Worm (Caenorhabditis elegans) whole organism, early embryonic: Measurements from ENCODE around the gene T12D8.9.

ENCODE experiments used
- B0310.2 ChIP-seq: sonication (generic microtip); optimal IDR thresholded peaks from 2 replicates; lab custom pipeline; 2016; ENCODE audit warnings: mild to moderate bottlenecking, missing genetic modification characterization, missing compliant biosample characterization
- F13C5.2 ChIP-seq: sonication (generic microtip); optimal IDR thresholded peaks from 2 replicates; lab custom pipeline; 2017; ENCODE audit warnings: mild to moderate bottlenecking, missing genetic modification characterization, inconsistent platforms, missing compliant biosample characterization
- aly-1 ChIP-seq: sonication (generic microtip); optimal IDR thresholded peaks from 2 replicates; lab custom pipeline; 2016; ENCODE audit warnings: missing genetic modification characterization, missing compliant biosample characterization
- ama-1 ChIP-seq: fragments of 150-350 bp; optimal IDR thresholded peaks from 2 replicates; lab custom pipeline; 2014
- ceh-13 ChIP-seq: fragments of 200-800 bp; sonication (Bioruptor generic); optimal IDR thresholded peaks from 2 replicates; lab custom pipeline; 2018; ENCODE audit warnings: mild to moderate bottlenecking, missing genetic modification characterization, missing compliant biosample characterization
- ceh-36 ChIP-seq: sonication (generic microtip); optimal IDR thresholded peaks from 2 replicates; lab custom pipeline; 2016; ENCODE audit warnings: missing genetic modification characterization, inconsistent platforms, missing compliant biosample characterization
- ets-7 ChIP-seq: sonication (generic microtip); optimal IDR thresholded peaks from 2 replicates; lab custom pipeline; 2016; ENCODE audit warnings: missing genotype, missing genetic modification characterization, missing compliant biosample characterization
- flt-1 ChIP-seq: fragments of 200-800 bp; sonication (Bioruptor generic); IDR thresholded peaks from 2 replicates; pipeline ENCODE4 v1.3.6; 2022; ENCODE audit warnings: missing genetic modification characterization, missing compliant biosample characterization
- hmbx-1 ChIP-seq: sonication (generic microtip); optimal IDR thresholded peaks from 2 replicates; lab custom pipeline; 2016; ENCODE audit warnings: mild to moderate bottlenecking, missing genetic modification characterization, missing compliant biosample characterization
- hmg-4 ChIP-seq: fragments of 200-800 bp; sonication (Bioruptor generic); optimal IDR thresholded peaks from 2 replicates; lab custom pipeline; 2018; ENCODE audit warnings: mild to moderate bottlenecking, missing genetic modification characterization, missing compliant biosample characterization
- hnd-1 ChIP-seq: sonication (generic microtip); optimal IDR thresholded peaks from 2 replicates; lab custom pipeline; 2016; ENCODE audit warnings: missing genetic modification characterization, missing compliant biosample characterization
- pes-1 ChIP-seq: fragments of 200-800 bp; sonication (Bioruptor generic); IDR thresholded peaks from 2 replicates; pipeline ENCODE4 v1.3.6; 2022; ENCODE audit warnings: missing genetic modification reagents, missing genetic modification characterization, missing compliant biosample characterization
- scrt-1 ChIP-seq: fragments of 200-800 bp; sonication (Bioruptor generic); IDR thresholded peaks from 2 replicates; pipeline ENCODE4 v1.3.6; 2022; ENCODE audit warnings: missing genetic modification characterization, missing compliant biosample characterization
- sea-1 ChIP-seq: fragments of 200-800 bp; sonication (Bioruptor generic); conservative IDR thresholded peaks from 2 replicates; pipeline ENCODE4 v1.3.6; 2022; ENCODE audit warnings: missing genetic modification characterization, missing compliant biosample characterization
- tbx-11 ChIP-seq: fragments of 200-800 bp; sonication (Bioruptor generic); IDR thresholded peaks from 2 replicates; pipeline ENCODE4 v1.3.6; 2022; ENCODE audit warnings: missing genetic modification characterization, missing compliant biosample characterization
- tbx-37 ChIP-seq: fragments of 200-800 bp; sonication (Bioruptor generic); conservative IDR thresholded peaks from 2 replicates; pipeline ENCODE4 v1.3.6; 2022; ENCODE audit warnings: missing genetic modification reagents, missing genetic modification characterization, missing compliant biosample characterization
- tra-4 ChIP-seq: sonication (generic microtip); optimal IDR thresholded peaks from 2 replicates; lab custom pipeline; 2017; ENCODE audit warnings: missing genetic modification characterization, missing compliant biosample characterization

T12D8.9 gene

DNA sequence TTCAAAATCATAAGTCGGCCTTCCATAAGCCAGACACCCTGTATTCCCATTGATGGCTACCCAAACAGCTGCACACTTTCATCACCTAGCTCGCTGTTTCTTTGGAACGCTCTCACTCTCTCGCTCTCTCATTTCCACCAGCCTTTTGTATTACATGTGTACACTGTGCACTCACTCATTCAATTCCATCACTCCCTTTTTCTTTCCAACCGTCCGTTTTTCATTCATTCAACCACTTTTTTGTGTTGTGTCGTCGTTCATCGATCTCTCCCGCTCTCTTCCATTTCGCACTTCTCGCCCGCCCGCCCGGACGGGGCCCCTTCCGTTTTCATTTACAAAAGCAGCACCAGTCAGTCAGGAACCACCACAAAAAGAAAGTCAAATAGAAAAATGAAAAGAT lies 41.1 kb downstream of the T12D8.9 start:
- TF ChIP-seq pes-1 (GFP tag; lab: Robert Waterston, UW): no peak
- TF ChIP-seq aly-1 (tag; lab: Kevin White, UChicago): no peak
- TF ChIP-seq B0310.2 (tag; lab: Kevin White, UChicago): no peak
- TF ChIP-seq F13C5.2 (tag; lab: Kevin White, UChicago): no peak
- no peak for TF ChIP-seq flt-1 (GFP tag; lab: Robert Waterston, UW)
- no peak for TF ChIP-seq hmbx-1 (tag; lab: Kevin White, UChicago)
- TF ChIP-seq hnd-1 (tag; lab: Kevin White, UChicago): no peak
- no peak for TF ChIP-seq tra-4 (tag; lab: Kevin White, UChicago)
- no peak for TF ChIP-seq ama-1
- no peak for TF ChIP-seq ets-7 (tag; lab: Kevin White, UChicago)
- no peak for TF ChIP-seq ceh-36 (tag; lab: Kevin White, UChicago)
- no peak for TF ChIP-seq hmg-4 (GFP tag; lab: Kevin White, UChicago)
- TF ChIP-seq sea-1 (GFP tag; lab: Robert Waterston, UW): no peak
- TF ChIP-seq tbx-11: no peak
- TF ChIP-seq tbx-37 (GFP tag; lab: Robert Waterston, UW): no peak
- TF ChIP-seq scrt-1: no peak

DNA sequence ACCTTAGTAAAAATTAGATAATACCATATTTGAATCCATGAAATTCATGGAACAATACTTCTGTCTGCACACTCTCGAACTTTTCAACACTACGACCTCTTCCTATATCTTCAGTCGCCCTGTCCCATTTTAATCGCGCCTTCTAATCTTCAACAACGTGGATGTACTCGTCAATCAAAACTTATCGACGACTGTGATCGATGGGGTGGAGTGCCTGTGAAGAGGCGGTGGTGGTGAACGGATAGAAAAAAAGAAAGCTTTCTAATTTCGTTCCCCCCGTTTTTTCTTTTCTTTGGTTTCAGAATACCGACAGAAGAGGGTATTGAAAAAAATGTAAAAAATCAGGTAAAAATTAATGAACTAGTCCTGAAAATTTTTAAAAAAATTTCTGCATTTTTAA lies 42.1 kb downstream of the T12D8.9 start:
- TF ChIP-seq aly-1 (tag; lab: Kevin White, UChicago) (no peak), ceh-36 (tag; lab: Kevin White, UChicago) (no peak), ceh-13 (no peak), ama-1 (no peak), ets-7 (tag; lab: Kevin White, UChicago) (no peak), hnd-1 (tag; lab: Kevin White, UChicago) (no peak), flt-1 (GFP tag; lab: Robert Waterston, UW) (no peak), hmg-4 (GFP tag; lab: Kevin White, UChicago) (no peak), tra-4 (tag; lab: Kevin White, UChicago) (no peak), tbx-11 (no peak), scrt-1 (no peak), sea-1 (GFP tag; lab: Robert Waterston, UW) (no peak), F13C5.2 (tag; lab: Kevin White, UChicago) (no peak), hmbx-1 (tag; lab: Kevin White, UChicago) (no peak), pes-1 (GFP tag; lab: Robert Waterston, UW) (no peak), tbx-37 (GFP tag; lab: Robert Waterston, UW) (no peak), B0310.2 (tag; lab: Kevin White, UChicago) (no peak)

DNA sequence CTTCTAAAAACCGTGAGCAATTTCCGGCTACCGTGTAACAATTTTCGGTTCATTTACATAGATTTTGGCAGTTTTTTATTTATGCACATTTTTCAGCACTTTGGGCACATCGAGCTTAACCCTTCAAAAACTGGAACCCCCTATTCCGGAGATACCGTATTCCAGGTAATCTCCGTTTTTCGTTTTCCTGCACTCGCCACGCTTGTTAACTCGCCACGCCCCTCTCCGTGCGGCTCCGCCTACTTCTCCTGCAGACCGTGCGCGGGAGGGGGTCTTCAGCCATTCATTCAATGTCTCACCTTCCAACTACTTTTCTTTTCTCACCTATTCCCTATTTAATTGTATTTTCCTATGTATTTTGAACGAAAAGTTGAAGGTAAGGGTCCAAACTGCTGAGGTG lies 43.2 kb downstream of the T12D8.9 start:
- TF ChIP-seq hnd-1 (tag; lab: Kevin White, UChicago): no peak
- no peak for TF ChIP-seq flt-1 (GFP tag; lab: Robert Waterston, UW)
- TF ChIP-seq tbx-11: no peak
- TF ChIP-seq aly-1 (tag; lab: Kevin White, UChicago): no peak
- no peak for TF ChIP-seq scrt-1

DNA sequence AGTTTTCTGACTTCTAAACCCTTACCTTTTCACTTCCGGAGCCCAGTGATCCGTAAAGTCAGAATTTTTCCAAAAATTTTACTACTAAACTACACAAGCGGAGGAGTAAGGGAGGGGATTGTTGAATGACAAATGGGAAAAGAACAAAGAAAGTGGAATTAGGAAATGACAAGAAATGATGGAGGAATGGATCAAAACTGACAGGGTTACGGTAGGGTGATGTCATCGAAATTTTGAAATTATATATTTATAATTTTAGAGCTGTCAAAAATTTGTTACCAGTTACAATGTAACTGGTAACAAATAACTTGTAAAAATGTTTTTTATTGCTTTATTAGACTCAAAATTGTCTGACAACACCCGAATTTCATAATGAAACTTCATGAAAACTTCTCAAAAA lies 49.5 kb downstream of the T12D8.9 start:
- TF ChIP-seq B0310.2 (tag; lab: Kevin White, UChicago) (no peak), hnd-1 (tag; lab: Kevin White, UChicago) (no peak), pes-1 (GFP tag; lab: Robert Waterston, UW) (no peak), F13C5.2 (tag; lab: Kevin White, UChicago) (no peak), flt-1 (GFP tag; lab: Robert Waterston, UW) (no peak)

DNA sequence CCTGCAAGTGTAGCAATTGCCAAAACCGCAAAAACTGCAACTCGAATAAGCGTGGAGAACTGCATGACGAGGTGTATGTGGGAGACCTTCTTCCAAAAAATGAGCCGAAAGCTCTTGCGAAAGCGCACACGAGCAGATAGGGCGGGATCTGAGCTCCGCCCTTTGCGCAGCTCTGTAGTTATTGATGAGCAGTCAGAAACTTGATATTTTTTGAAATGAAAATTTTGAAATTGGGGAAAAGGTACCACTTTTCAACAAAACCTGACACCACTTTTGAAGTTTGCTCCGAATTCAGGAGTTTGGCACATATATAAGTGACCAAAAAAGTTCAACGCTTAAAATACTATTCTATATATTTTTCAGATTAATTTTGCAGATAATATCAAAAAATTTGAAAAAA lies 50.8 kb downstream of the T12D8.9 start, which contains the start of gene flp-15:
Gene flp-15, minus strand, starts transcription at position 101 of the 400 bp plus-strand sequence.
- TF ChIP-seq scrt-1 (no peak), B0310.2 (tag; lab: Kevin White, UChicago) (no peak), hmbx-1 (tag; lab: Kevin White, UChicago) (no peak), hmg-4 (GFP tag; lab: Kevin White, UChicago) (no peak), F13C5.2 (tag; lab: Kevin White, UChicago) (no peak), tbx-37 (GFP tag; lab: Robert Waterston, UW) (no peak), tra-4 (tag; lab: Kevin White, UChicago) (no peak), hnd-1 (tag; lab: Kevin White, UChicago) (no peak), ets-7 (tag; lab: Kevin White, UChicago) (no peak), pes-1 (GFP tag; lab: Robert Waterston, UW) (no peak), ceh-13 (no peak), sea-1 (GFP tag; lab: Robert Waterston, UW) (no peak), aly-1 (tag; lab: Kevin White, UChicago) (no peak), ama-1 (no peak)

DNA sequence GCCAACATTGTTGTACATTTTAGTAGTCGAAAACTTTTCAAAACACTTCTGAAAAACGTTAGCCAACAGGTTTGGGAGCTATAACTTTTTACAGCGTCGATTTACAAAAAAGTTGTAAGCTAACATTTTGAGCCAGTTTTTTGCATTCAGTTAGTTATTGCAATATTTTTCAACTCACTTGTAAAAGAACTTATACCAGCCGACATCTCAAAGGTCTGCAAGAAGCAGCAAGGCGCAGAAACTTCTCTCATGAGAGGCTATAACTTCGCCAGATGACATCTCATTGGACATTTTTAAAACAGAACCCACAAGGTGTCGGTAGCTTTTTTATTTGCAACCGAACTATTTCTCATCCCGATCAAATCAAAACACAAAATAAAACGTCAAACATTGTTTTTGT lies 52.6 kb downstream of the T12D8.9 start:
- TF ChIP-seq tra-4 (tag; lab: Kevin White, UChicago) (no peak), B0310.2 (tag; lab: Kevin White, UChicago) (no peak), pes-1 (GFP tag; lab: Robert Waterston, UW) (no peak), hnd-1 (tag; lab: Kevin White, UChicago) (no peak), ceh-36 (tag; lab: Kevin White, UChicago) (no peak), scrt-1 (no peak), tbx-37 (GFP tag; lab: Robert Waterston, UW) (no peak), ets-7 (tag; lab: Kevin White, UChicago) (no peak)
